Worm (Caenorhabditis elegans) whole organism, young adult: ENCODE measurements around the gene F23B12.1.
A peak's percentile ranks its signal among the peaks of the same experiment; 100 is the strongest.

Experiments used
- B0019.2 ChIP-seq: fragments of 200-800 bp; sonication (Bioruptor generic); conservative IDR thresholded peaks from 2 replicates; pipeline ENCODE4 v1.3.6; 2022; ENCODE audit warnings: missing genetic modification reagents, missing genetic modification characterization, missing compliant biosample characterization
- B0261.1 ChIP-seq: sonication (generic microtip); optimal IDR thresholded peaks from 2 replicates; lab custom pipeline; 2016; ENCODE audit warnings: mild to moderate bottlenecking, missing genetic modification characterization, moderate library complexity, missing compliant biosample characterization
- C06A6.2 ChIP-seq: fragments of 200-800 bp; sonication (Bioruptor generic); conservative IDR thresholded peaks from 2 replicates; pipeline ENCODE4 v1.3.6; 2022; ENCODE audit warnings: missing genetic modification characterization, missing compliant biosample characterization
- D2030.7 ChIP-seq: fragments of 200-800 bp; sonication (Bioruptor generic); IDR thresholded peaks from 2 replicates; pipeline ENCODE4 v1.3.6; 2022; ENCODE audit warnings: missing genetic modification reagents, missing genetic modification characterization, missing compliant biosample characterization
- F10E7.11 ChIP-seq: sonication (generic microtip); optimal IDR thresholded peaks from 2 replicates; lab custom pipeline; 2017; ENCODE audit warnings: mild to moderate bottlenecking, missing genetic modification characterization, moderate library complexity, missing compliant biosample characterization
- F49E8.2 ChIP-seq: sonication (generic microtip); optimal IDR thresholded peaks from 3 replicates; lab custom pipeline; 2017; ENCODE audit warnings: missing genetic modification characterization, mild to moderate bottlenecking, missing compliant biosample characterization, antibody characterized with exemption, moderate library complexity; ENCODE audit not compliant: insufficient read depth
- F52B5.7 ChIP-seq: sonication (generic microtip); optimal IDR thresholded peaks from 2 replicates; lab custom pipeline; 2016; ENCODE audit warnings: mild to moderate bottlenecking, missing genetic modification characterization, missing compliant biosample characterization
- F57A8.1 ChIP-seq: fragments of 200-800 bp; sonication (Bioruptor generic); optimal IDR thresholded peaks from 2 replicates; lab custom pipeline; 2018; ENCODE audit warnings: mild to moderate bottlenecking, missing genetic modification characterization, moderate library complexity, missing compliant biosample characterization
- K11D2.4 ChIP-seq: fragments of 200-800 bp; sonication (Bioruptor generic); IDR thresholded peaks from 2 replicates; pipeline ENCODE4 v1.3.6; 2022; ENCODE audit warnings: missing genetic modification reagents, missing genetic modification characterization, missing compliant biosample characterization
- T26A5.8 ChIP-seq: sonication (generic microtip); optimal IDR thresholded peaks from 2 replicates; lab custom pipeline; 2016; ENCODE audit warnings: missing genetic modification characterization, missing compliant biosample characterization
- Y53F4B.3 ChIP-seq: fragments of 200-800 bp; sonication (Bioruptor generic); IDR thresholded peaks from 2 replicates; pipeline ENCODE4 v1.3.6; 2022; ENCODE audit warnings: missing genetic modification reagents, missing genetic modification characterization, missing compliant biosample characterization
- Y53G8AR.9 ChIP-seq: fragments of 200-800 bp; sonication (Bioruptor generic); conservative IDR thresholded peaks from 2 replicates; pipeline ENCODE4 v1.3.6; 2022; ENCODE audit warnings: missing genetic modification reagents, missing genetic modification characterization, missing compliant biosample characterization
- Y56A3A.18 ChIP-seq: fragments of 200-800 bp; sonication (Bioruptor generic); IDR thresholded peaks from 2 replicates; pipeline ENCODE4 v1.3.6; 2022; ENCODE audit warnings: missing genetic modification reagents, missing genetic modification characterization, missing compliant biosample characterization
- Y67H2A.10 ChIP-seq: fragments of 200-800 bp; sonication (Bioruptor generic); conservative IDR thresholded peaks from 2 replicates; pipeline ENCODE4 v1.3.6; 2022; ENCODE audit warnings: missing genetic modification reagents, missing genetic modification characterization, missing compliant biosample characterization
- ama-1 ChIP-seq, 3 experiments: fragments of 150-350 bp in 1 of 3; sonication (generic microtip) in 2 of 3; optimal IDR thresholded peaks; 2 replicates each; lab custom pipeline; 2014 to 2018; ENCODE audit warnings: missing biosample characterization in 2 of 3, missing genetic modification characterization in 2 of 3, missing genetic modification reagents in 2 of 3
- aptf-3 ChIP-seq: fragments of 200-800 bp; sonication (Bioruptor generic); IDR thresholded peaks from 2 replicates; pipeline ENCODE4 v1.3.6; 2022; ENCODE audit warnings: missing genetic modification characterization, missing compliant biosample characterization
- athp-1 ChIP-seq: sonication (generic microtip); optimal IDR thresholded peaks from 2 replicates; lab custom pipeline; 2017; ENCODE audit warnings: mild to moderate bottlenecking, missing genetic modification characterization, missing compliant biosample characterization
- attf-3 ChIP-seq: fragments of 200-800 bp; sonication (Bioruptor generic); conservative IDR thresholded peaks from 2 replicates; pipeline ENCODE4 v1.3.6; 2022; ENCODE audit warnings: missing genetic modification reagents, missing genetic modification characterization, missing compliant biosample characterization
- attf-5 ChIP-seq: fragments of 200-800 bp; sonication (Bioruptor generic); optimal IDR thresholded peaks from 2 replicates; lab custom pipeline; 2018; ENCODE audit warnings: mild to moderate bottlenecking, missing genetic modification characterization, missing compliant biosample characterization
- bed-1 ChIP-seq: fragments of 200-800 bp; sonication (Bioruptor generic); IDR thresholded peaks from 2 replicates; pipeline ENCODE4 v1.3.6; 2022; ENCODE audit warnings: missing genetic modification reagents, missing genetic modification characterization, missing compliant biosample characterization
- ceh-91 ChIP-seq: fragments of 200-800 bp; sonication (Bioruptor generic); IDR thresholded peaks from 2 replicates; pipeline ENCODE4 v1.3.6; 2022; ENCODE audit warnings: missing genetic modification reagents, missing genetic modification characterization, missing compliant biosample characterization
- dpff-1 ChIP-seq: sonication (generic microtip); optimal IDR thresholded peaks from 2 replicates; lab custom pipeline; 2017; ENCODE audit warnings: mild to moderate bottlenecking, missing genetic modification characterization, missing compliant biosample characterization
- egl-18 ChIP-seq: fragments of 200-800 bp; sonication (Bioruptor generic); IDR thresholded peaks from 2 replicates; pipeline ENCODE4 v1.3.6; 2022; ENCODE audit warnings: missing genetic modification reagents, missing genetic modification characterization, missing compliant biosample characterization
- hmg-20 ChIP-seq: fragments of 200-800 bp; sonication (Bioruptor generic); IDR thresholded peaks from 2 replicates; pipeline ENCODE4 v1.3.6; 2022; ENCODE audit warnings: missing genetic modification reagents, missing genetic modification characterization, missing compliant biosample characterization
- hsf-1 ChIP-seq: fragments of 200-800 bp; sonication (Bioruptor generic); IDR thresholded peaks from 2 replicates; pipeline ENCODE4 v1.3.6; 2022; ENCODE audit warnings: missing genetic modification reagents, missing genetic modification characterization, missing compliant biosample characterization
- let-526 ChIP-seq: fragments of 200-800 bp; sonication (Bioruptor generic); IDR thresholded peaks from 2 replicates; pipeline ENCODE4 v1.3.6; 2022; ENCODE audit warnings: missing genetic modification reagents, missing genetic modification characterization, missing compliant biosample characterization
- let-607 ChIP-seq, 2 experiments: fragments of 200-800 bp in 1 of 2; sonication (Bioruptor generic) in 1 of 2; sonication (generic microtip) in 1 of 2; optimal IDR thresholded peaks; 2 replicates each; lab custom pipeline; 2016 to 2018; ENCODE audit warnings: mild to moderate bottlenecking in 2 of 2, missing compliant biosample characterization in 2 of 2, missing genetic modification characterization in 2 of 2, moderate library complexity in 2 of 2, missing genotype in 1 of 2
- lsy-27 ChIP-seq: sonication (generic microtip); optimal IDR thresholded peaks from 2 replicates; lab custom pipeline; 2017; ENCODE audit warnings: missing genetic modification characterization, mild to moderate bottlenecking, missing compliant biosample characterization, antibody characterized with exemption, missing genotype, borderline replicate concordance; ENCODE audit not compliant: insufficient read depth
- madf-10 ChIP-seq: sonication (generic microtip); optimal IDR thresholded peaks from 2 replicates; lab custom pipeline; 2016; ENCODE audit warnings: mild to moderate bottlenecking, missing genetic modification characterization, missing compliant biosample characterization
- madf-6 ChIP-seq: fragments of 200-800 bp; sonication (Bioruptor generic); IDR thresholded peaks from 2 replicates; pipeline ENCODE4 v1.3.6; 2022; ENCODE audit warnings: missing genetic modification reagents, missing genetic modification characterization, missing compliant biosample characterization
- mcd-1 ChIP-seq: fragments of 200-800 bp; sonication (Bioruptor generic); IDR thresholded peaks from 2 replicates; pipeline ENCODE4 v1.3.6; 2022; ENCODE audit warnings: missing genetic modification reagents, missing genetic modification characterization, missing compliant biosample characterization
- mel-28 ChIP-seq: sonication (generic microtip); optimal IDR thresholded peaks from 2 replicates; lab custom pipeline; 2016; ENCODE audit warnings: borderline replicate concordance, mild to moderate bottlenecking, missing genetic modification characterization, missing compliant biosample characterization
- mxl-1 ChIP-seq: sonication (generic microtip); optimal IDR thresholded peaks from 2 replicates; lab custom pipeline; 2016; ENCODE audit warnings: missing genetic modification characterization, missing compliant biosample characterization
- pbrm-1 ChIP-seq: fragments of 200-800 bp; sonication (Bioruptor generic); IDR thresholded peaks from 2 replicates; pipeline ENCODE4 v1.3.6; 2022; ENCODE audit warnings: missing genetic modification reagents, missing genetic modification characterization, missing compliant biosample characterization
- snpc-1.3 ChIP-seq: sonication (generic microtip); optimal IDR thresholded peaks from 2 replicates; lab custom pipeline; 2017; ENCODE audit warnings: missing genetic modification characterization, mild to moderate bottlenecking, missing compliant biosample characterization, antibody characterized with exemption, moderate library complexity, missing genotype, missing genetic modification reagents; ENCODE audit not compliant: insufficient read depth
- sptf-2 ChIP-seq: fragments of 200-800 bp; sonication (Bioruptor generic); optimal IDR thresholded peaks from 2 replicates; lab custom pipeline; 2018; ENCODE audit warnings: mild to moderate bottlenecking, missing genetic modification characterization, missing compliant biosample characterization
- unc-130 ChIP-seq: sonication (generic microtip); optimal IDR thresholded peaks from 2 replicates; lab custom pipeline; 2016; ENCODE audit warnings: missing genetic modification reagents, missing genetic modification characterization, missing compliant biosample characterization
- xnd-1 ChIP-seq: sonication (generic microtip); optimal IDR thresholded peaks from 2 replicates; lab custom pipeline; 2016; ENCODE audit warnings: missing genotype, missing genetic modification reagents, missing genetic modification characterization, missing compliant biosample characterization
- ztf-18 ChIP-seq: sonication (generic microtip); optimal IDR thresholded peaks from 2 replicates; lab custom pipeline; 2016; ENCODE audit warnings: missing genotype, mild to moderate bottlenecking, missing genetic modification characterization, missing compliant biosample characterization
- ztf-22 ChIP-seq: fragments of 200-800 bp; sonication (Bioruptor generic); optimal IDR thresholded peaks from 2 replicates; lab custom pipeline; 2018; ENCODE audit warnings: mild to moderate bottlenecking, missing genetic modification characterization, moderate library complexity, missing compliant biosample characterization
- ztf-25 ChIP-seq: fragments of 200-800 bp; sonication (Bioruptor generic); IDR thresholded peaks from 2 replicates; pipeline ENCODE4 v1.3.6; 2022; ENCODE audit warnings: missing genetic modification reagents, missing genetic modification characterization, missing compliant biosample characterization
- ztf-26 ChIP-seq: sonication (generic microtip); optimal IDR thresholded peaks from 2 replicates; lab custom pipeline; 2017; ENCODE audit warnings: missing genetic modification characterization, missing compliant biosample characterization
- ztf-28 ChIP-seq: fragments of 200-800 bp; sonication (Bioruptor generic); IDR thresholded peaks from 2 replicates; pipeline ENCODE4 v1.3.6; 2022; ENCODE audit warnings: missing genetic modification reagents, missing genetic modification characterization, missing compliant biosample characterization
- ztf-6 ChIP-seq: fragments of 200-800 bp; sonication (Bioruptor generic); IDR thresholded peaks from 2 replicates; pipeline ENCODE4 v1.3.6; 2022; ENCODE audit warnings: missing genetic modification reagents, missing genetic modification characterization, missing compliant biosample characterization

F23B12.1 gene

ce11 chrV:14468196-14468874 lies 39.4 kb downstream of the F23B12.1 start, which contains the start of gene srz-97 (continued):
- peak; percentile 83 for TF ChIP-seq madf-6 (GFP tag; lab: Robert Waterston, UW)
- TF ChIP-seq ztf-25: no peak
- no peak for TF ChIP-seq mel-28 (tag; lab: Kevin White, UChicago)
- TF ChIP-seq F10E7.11: no peak
- no peak for TF ChIP-seq ztf-26 (tag; lab: Kevin White, UChicago)
- peak; percentile 27 for TF ChIP-seq ztf-18 (tag; lab: Kevin White, UChicago)
- TF ChIP-seq sptf-2: no peak
- TF ChIP-seq dpff-1 (tag; lab: Kevin White, UChicago): no peak
- TF ChIP-seq unc-130 (GFP tag; lab: Kevin White, UChicago): no peak
- TF ChIP-seq egl-18 (GFP tag; lab: Robert Waterston, UW): no peak
- TF ChIP-seq bed-1: no peak
- TF ChIP-seq K11D2.4 (GFP tag; lab: Robert Waterston, UW): no peak
- TF ChIP-seq Y67H2A.10 (GFP tag; lab: Robert Waterston, UW): no peak
- TF ChIP-seq madf-10 (tag; lab: Kevin White, UChicago): peak; percentile 12
- no peak for TF ChIP-seq attf-3
- no peak for TF ChIP-seq attf-5 (GFP tag; lab: Kevin White, UChicago)
- TF ChIP-seq Y56A3A.18 (GFP tag; lab: Robert Waterston, UW): peak; percentile 48; the same call in 1 of the 2 replicates
- peak; percentile 65 for TF ChIP-seq F49E8.2 (tag; lab: Kevin White, UChicago)
- TF ChIP-seq B0261.1 (tag; lab: Kevin White, UChicago): peak; percentile 17
- TF ChIP-seq aptf-3 (GFP tag; lab: Robert Waterston, UW): no peak
- peak; percentile 39 for TF ChIP-seq snpc-1.3 (tag; lab: Kevin White, UChicago)
- no peak for TF ChIP-seq mxl-1 (tag; lab: Kevin White, UChicago)
- TF ChIP-seq hsf-1 (GFP tag; lab: Robert Waterston, UW): 0 out of 2 replicates have a peak, but pooled peaks have one; percentile 25
- TF ChIP-seq mcd-1 (GFP tag; lab: Robert Waterston, UW): peak; percentile 74
- no peak for TF ChIP-seq F57A8.1 (GFP tag; lab: Kevin White, UChicago)
- TF ChIP-seq let-607 (tag; optimal IDR thresholded peaks at IDR 0.05; lab: Kevin White, UChicago): no peak
- TF ChIP-seq pbrm-1 (GFP tag; lab: Robert Waterston, UW): peak; percentile 79
- TF ChIP-seq Y53F4B.3 (GFP tag; lab: Robert Waterston, UW): no peak
- no peak for TF ChIP-seq F52B5.7 (tag; lab: Kevin White, UChicago)
- TF ChIP-seq T26A5.8 (tag; lab: Kevin White, UChicago): no peak
- no peak for TF ChIP-seq let-526
- 0 out of 2 replicates have a peak, but pooled peaks have one; percentile 61 for TF ChIP-seq Y53G8AR.9 (GFP tag; lab: Robert Waterston, UW)
- no peak for TF ChIP-seq B0019.2 (GFP tag; lab: Robert Waterston, UW)
- peak; percentile 15 for TF ChIP-seq athp-1 (tag; lab: Kevin White, UChicago)
- no peak for TF ChIP-seq C06A6.2 (GFP tag; lab: Robert Waterston, UW)

ce11 chrV:14468931-14469330 lies 40.0 kb downstream of the F23B12.1 start, which contains the start of gene clec-57:
TSS of gene clec-57 (plus strand) at chrV:14469231.
- TF ChIP-seq ztf-6 (GFP tag; lab: Robert Waterston, UW): no peak
- no peak for TF ChIP-seq D2030.7
- no peak for TF ChIP-seq F52B5.7 (tag; lab: Kevin White, UChicago)
- TF ChIP-seq snpc-1.3 (tag; lab: Kevin White, UChicago): no peak
- TF ChIP-seq ceh-91: no peak
- no peak for TF ChIP-seq F10E7.11
- no peak for TF ChIP-seq ama-1 (optimal IDR thresholded peaks at IDR 0.05; lab: Kevin White, UChicago)
- TF ChIP-seq ama-1 (GFP tag; optimal IDR thresholded peaks at IDR 0.05; lab: Kevin White, UChicago): no peak
- no peak for TF ChIP-seq hmg-20 (GFP tag; lab: Robert Waterston, UW)
- TF ChIP-seq ztf-28 (GFP tag; lab: Robert Waterston, UW): no peak
- TF ChIP-seq B0261.1 (tag; lab: Kevin White, UChicago): no peak
- TF ChIP-seq xnd-1 (tag; lab: Kevin White, UChicago): no peak
- no peak for TF ChIP-seq unc-130 (GFP tag; lab: Kevin White, UChicago)
- TF ChIP-seq ztf-22 (GFP tag; lab: Kevin White, UChicago): no peak
- TF ChIP-seq mcd-1 (GFP tag; lab: Robert Waterston, UW): no peak
- TF ChIP-seq lsy-27 (tag; lab: Kevin White, UChicago): no peak
